Fruit fly (Drosophila melanogaster) whole organism, prepupa: ENCODE measurements around the gene CG8301.
A peak's percentile ranks its signal among the peaks of the same experiment; 100 is the strongest.

Experiments used
- Blimp-1 ChIP-seq: fragments of 200-800 bp; sonication (Bioruptor generic); optimal IDR thresholded peaks from 3 replicates; lab custom pipeline; 2017; ENCODE audit warnings: missing biosample characterization, missing genetic modification characterization, mild to moderate bottlenecking, moderate library complexity, missing genetic modification reagents
- CG10631 ChIP-seq: fragments of 200-800 bp; sonication (Bioruptor generic); optimal IDR thresholded peaks from 2 replicates; lab custom pipeline; 2016; ENCODE audit warnings: missing biosample characterization, missing genetic modification characterization
- CG10669 ChIP-seq: fragments of 200-800 bp; sonication (Bioruptor generic); optimal IDR thresholded peaks from 3 replicates; lab custom pipeline; 2018; ENCODE audit warnings: missing biosample characterization, mild to moderate bottlenecking, missing genetic modification characterization, moderate library complexity
- CG11294 ChIP-seq: fragments of 200-800 bp; sonication (Bioruptor generic); IDR thresholded peaks from 2 replicates; pipeline ENCODE4 v1.3.6; 2022; ENCODE audit warnings: missing biosample characterization, missing genetic modification characterization
- CG11902 ChIP-seq: fragments of 200-800 bp; sonication (Bioruptor generic); optimal IDR thresholded peaks from 3 replicates; lab custom pipeline; 2016; ENCODE audit warnings: missing biosample characterization, missing genetic modification characterization
- CG15336 ChIP-seq: fragments of 200-800 bp; sonication (Bioruptor generic); IDR thresholded peaks from 2 replicates; pipeline ENCODE4 v1.3.6; 2022; ENCODE audit warnings: missing biosample characterization, missing genetic modification characterization
- CG16779 ChIP-seq: fragments of 200-800 bp; sonication (Bioruptor generic); optimal IDR thresholded peaks from 3 replicates; lab custom pipeline; 2017; ENCODE audit warnings: missing biosample characterization, mild to moderate bottlenecking, missing genetic modification characterization
- CG3032 ChIP-seq: fragments of 200-800 bp; optimal IDR thresholded peaks from 2 replicates; lab custom pipeline; 2019; ENCODE audit warnings: missing biosample characterization, mild to moderate bottlenecking, missing genetic modification characterization, moderate library complexity
- CG3919 ChIP-seq: fragments of 200-800 bp; sonication (Bioruptor generic); optimal IDR thresholded peaks from 3 replicates; lab custom pipeline; 2016; ENCODE audit warnings: missing biosample characterization, missing genetic modification characterization
- CG6163 ChIP-seq: fragments of 200-800 bp; sonication (Bioruptor generic); IDR thresholded peaks from 3 replicates; pipeline ENCODE4 v1.3.6; 2022; ENCODE audit warnings: missing biosample characterization, missing genetic modification characterization
- CG6792 ChIP-seq: fragments of 200-800 bp; sonication (Bioruptor generic); optimal IDR thresholded peaks from 3 replicates; lab custom pipeline; 2016; ENCODE audit warnings: missing biosample characterization, missing genetic modification characterization
- CG6854 ChIP-seq: fragments of 200-800 bp; sonication (Bioruptor generic); optimal IDR thresholded peaks from 2 replicates; lab custom pipeline; 2017; ENCODE audit warnings: missing biosample characterization, mild to moderate bottlenecking, missing genetic modification characterization
- CG7368 ChIP-seq: fragments of 200-800 bp; sonication (Bioruptor generic); optimal IDR thresholded peaks from 3 replicates; lab custom pipeline; 2016; ENCODE audit warnings: missing biosample characterization, missing genetic modification characterization
- CG8119 ChIP-seq: fragments of 200-800 bp; sonication (Bioruptor generic); IDR thresholded peaks from 3 replicates; pipeline ENCODE4 v1.3.6; 2022; ENCODE audit warnings: missing biosample characterization, missing genetic modification characterization
- CG8319 ChIP-seq: fragments of 200-800 bp; sonication (Bioruptor generic); optimal IDR thresholded peaks from 3 replicates; lab custom pipeline; 2016; ENCODE audit warnings: missing biosample characterization, missing genetic modification characterization
- CG8632 ChIP-seq: fragments of 200-800 bp; sonication (Bioruptor generic); optimal IDR thresholded peaks from 3 replicates; lab custom pipeline; 2016; ENCODE audit warnings: missing biosample characterization, missing genetic modification characterization
- CG9139 ChIP-seq: fragments of 200-800 bp; sonication (Bioruptor generic); optimal IDR thresholded peaks from 3 replicates; lab custom pipeline; 2017; ENCODE audit warnings: missing biosample characterization, mild to moderate bottlenecking, missing genetic modification characterization
- Eip75B ChIP-seq: fragments of 200-800 bp; sonication (Bioruptor generic); optimal IDR thresholded peaks from 3 replicates; lab custom pipeline; 2016; ENCODE audit warnings: missing biosample characterization, missing genetic modification characterization
- Eip78C ChIP-seq: fragments of 200-800 bp; sonication (Bioruptor generic); peaks from one replicate; lab custom pipeline; 2016; ENCODE audit warnings: missing biosample characterization, missing genetic modification characterization
- Eip93F ChIP-seq: fragments of 200-800 bp; sonication (Bioruptor generic); optimal IDR thresholded peaks from 2 replicates; lab custom pipeline; 2016; ENCODE audit warnings: missing biosample characterization, mild to moderate bottlenecking, missing genetic modification characterization
- Ets21C ChIP-seq: fragments of 200-800 bp; sonication (Bioruptor generic); optimal IDR thresholded peaks from 3 replicates; lab custom pipeline; 2016; ENCODE audit warnings: missing biosample characterization, missing genetic modification characterization
- Hr38 ChIP-seq: sonication (Bioruptor generic); optimal IDR thresholded peaks from 2 replicates; lab custom pipeline; 2016; ENCODE audit warnings: missing biosample characterization, missing genetic modification characterization
- Hr39 ChIP-seq: fragments of 200-800 bp; sonication (Bioruptor generic); optimal IDR thresholded peaks from 2 replicates; lab custom pipeline; 2016; ENCODE audit warnings: missing biosample characterization, missing genetic modification characterization
- Hr4 ChIP-seq: fragments of 200-800 bp; sonication (Bioruptor generic); optimal IDR thresholded peaks from 3 replicates; lab custom pipeline; 2016; ENCODE audit warnings: missing biosample characterization, missing genetic modification characterization
- Lpt ChIP-seq: fragments of 200-800 bp; sonication (Bioruptor generic); optimal IDR thresholded peaks from 3 replicates; lab custom pipeline; 2016; ENCODE audit warnings: missing biosample characterization, missing genetic modification characterization
- OdsH ChIP-seq: fragments of 200-800 bp; sonication (Bioruptor generic); optimal IDR thresholded peaks from 3 replicates; lab custom pipeline; 2016; ENCODE audit warnings: missing biosample characterization, missing genetic modification characterization
- Sox102F ChIP-seq: fragments of 200-800 bp; sonication (Bioruptor generic); optimal IDR thresholded peaks from 2 replicates; lab custom pipeline; 2016; ENCODE audit warnings: missing biosample characterization, mild to moderate bottlenecking, missing genetic modification characterization
- Sox14 ChIP-seq: fragments of 200-800 bp; sonication (Bioruptor generic); optimal IDR thresholded peaks from 3 replicates; lab custom pipeline; 2016; ENCODE audit warnings: missing biosample characterization, missing genetic modification characterization
- acj6 ChIP-seq: fragments of 200-800 bp; sonication (Bioruptor generic); optimal IDR thresholded peaks from 3 replicates; lab custom pipeline; 2016; ENCODE audit warnings: missing biosample characterization, missing genetic modification characterization
- cyc ChIP-seq: fragments of 200-800 bp; sonication (Bioruptor generic); optimal IDR thresholded peaks from 3 replicates; lab custom pipeline; 2016; ENCODE audit warnings: missing biosample characterization, missing genetic modification characterization
- dac ChIP-seq: fragments of 200-800 bp; sonication (Bioruptor generic); optimal IDR thresholded peaks from 2 replicates; lab custom pipeline; 2017; ENCODE audit warnings: missing biosample characterization, mild to moderate bottlenecking, missing genetic modification characterization
- dsx ChIP-seq: fragments of 200-800 bp; optimal IDR thresholded peaks from 3 replicates; lab custom pipeline; 2019; ENCODE audit warnings: missing biosample characterization, mild to moderate bottlenecking, missing genetic modification characterization, moderate library complexity; ENCODE audit not compliant: poor library complexity, severe bottlenecking
- eg ChIP-seq: fragments of 200-800 bp; sonication (Bioruptor generic); IDR thresholded peaks from 3 replicates; pipeline ENCODE4 v1.3.6; 2022; ENCODE audit warnings: missing biosample characterization, missing genetic modification characterization
- esn ChIP-seq: fragments of 200-800 bp; sonication (Bioruptor generic); optimal IDR thresholded peaks from 2 replicates; lab custom pipeline; 2016; ENCODE audit warnings: missing biosample characterization, mild to moderate bottlenecking, missing genetic modification characterization, moderate library complexity
- fd59A ChIP-seq: fragments of 200-800 bp; sonication (Bioruptor generic); optimal IDR thresholded peaks from 2 replicates; lab custom pipeline; 2017; ENCODE audit warnings: missing biosample characterization, mild to moderate bottlenecking, missing genetic modification characterization, missing genetic modification reagents
- fd85E ChIP-seq: fragments of 200-800 bp; sonication (Bioruptor generic); optimal IDR thresholded peaks from 3 replicates; lab custom pipeline; 2016; ENCODE audit warnings: missing biosample characterization, missing genetic modification characterization
- fkh ChIP-seq: fragments of 200-800 bp; sonication (Bioruptor generic); optimal IDR thresholded peaks from 3 replicates; lab custom pipeline; 2017; ENCODE audit warnings: missing biosample characterization, mild to moderate bottlenecking, missing genetic modification characterization, moderate library complexity
- net ChIP-seq: fragments of 200-800 bp; sonication (Bioruptor generic); optimal IDR thresholded peaks from 3 replicates; lab custom pipeline; 2016; ENCODE audit warnings: missing biosample characterization, missing genetic modification characterization
- pdm3 ChIP-seq: fragments of 200-800 bp; sonication (Bioruptor generic); optimal IDR thresholded peaks from 3 replicates; lab custom pipeline; 2016; ENCODE audit warnings: missing biosample characterization, missing genetic modification characterization
- spab ChIP-seq: fragments of 200-800 bp; sonication (Bioruptor generic); optimal IDR thresholded peaks from 2 replicates; lab custom pipeline; 2017; ENCODE audit warnings: missing biosample characterization, mild to moderate bottlenecking, missing genetic modification characterization, missing genetic modification reagents
- ss ChIP-seq, 2 experiments: fragments of 200-800 bp; sonication (Bioruptor generic); optimal IDR thresholded peaks; 2 replicates in 1 of 2; 3 replicates in 1 of 2; lab custom pipeline; 2017 to 2018; ENCODE audit warnings: mild to moderate bottlenecking in 2 of 2, missing biosample characterization in 2 of 2, missing genetic modification characterization in 2 of 2, moderate library complexity in 1 of 2
- svp ChIP-seq: fragments of 200-800 bp; sonication (Bioruptor generic); peaks from one replicate; lab custom pipeline; 2016; ENCODE audit warnings: missing biosample characterization, missing genetic modification characterization
- vri ChIP-seq: fragments of 200-800 bp; sonication (Bioruptor generic); optimal IDR thresholded peaks from 3 replicates; lab custom pipeline; 2016; ENCODE audit warnings: missing biosample characterization, mild to moderate bottlenecking, missing genetic modification characterization

Gene CG8301

DNA sequence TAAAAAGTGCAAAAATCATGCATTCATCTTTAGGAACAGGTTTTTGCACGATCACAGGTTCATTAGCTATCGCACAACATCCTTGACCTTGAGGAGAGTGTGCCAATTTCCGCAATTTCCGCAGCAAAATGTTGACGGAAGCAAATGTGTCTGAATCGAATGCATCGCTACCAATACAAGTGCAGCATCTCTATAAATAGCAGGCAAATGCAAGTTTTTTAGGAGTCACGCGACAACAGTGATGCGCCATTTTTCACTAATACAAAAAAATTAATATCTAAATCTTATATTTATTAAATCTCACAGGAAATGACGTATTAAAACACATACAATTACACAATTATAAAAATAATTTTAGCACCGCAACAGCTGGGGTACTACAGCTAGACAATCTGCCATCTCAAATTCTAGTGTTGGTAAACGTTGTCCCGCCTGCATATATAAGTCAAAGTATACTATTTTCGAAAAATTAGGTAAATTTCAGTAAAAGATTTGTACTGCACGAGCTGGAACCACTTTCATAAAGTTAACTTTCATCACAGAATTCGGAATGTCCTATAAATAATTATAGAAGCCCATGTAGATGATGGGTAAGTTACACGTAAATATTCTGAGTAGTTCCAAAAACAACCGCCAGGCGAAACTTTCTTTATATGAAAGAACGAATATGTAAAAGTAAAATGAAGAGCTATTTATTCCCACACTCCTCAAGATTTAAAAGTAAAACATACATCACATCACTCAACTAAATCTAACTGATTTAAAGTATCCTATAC is 7.1 kb upstream of the CG8301 start, which contains the start of gene CG9399 (continued):
- TF ChIP-seq CG6163 (GFP tag; lab: Robert Waterston, UW) (peak; percentile 99), CG6854 (GFP tag; lab: Kevin White, UChicago) (peak; percentile 87), ss (GFP tag; optimal IDR thresholded peaks at IDR 0.05; lab: Kevin White, UChicago) (peak; percentile 96 to 97), esn (peak; percentile 98), Ets21C (peak; percentile 93), fkh (GFP tag; lab: Kevin White, UChicago) (peak; percentile 58), CG8319 (GFP tag; lab: Kevin White, UChicago) (peak; percentile 95), CG11902 (peak; percentile 93), spab (peak; percentile 91), CG3032 (peak; percentile 97), CG10669 (GFP tag; lab: Kevin White, UChicago) (peak; percentile 95), Eip93F (peak; percentile 98), Hr38 (peak; percentile 72), acj6 (peak; percentile 98), OdsH (GFP tag; lab: Kevin White, UChicago) (peak; percentile 99), CG6792 (GFP tag; lab: Kevin White, UChicago) (peak; percentile 97), Lpt (GFP tag; lab: Kevin White, UChicago) (peak; percentile 96), CG7368 (peak; percentile 94), Eip75B (GFP tag; lab: Kevin White, UChicago) (peak; percentile 96), dsx (GFP tag; lab: Kevin White, UChicago) (peak; percentile 95), dac (GFP tag; lab: Kevin White, UChicago) (peak; percentile 98), fd59A (GFP tag; lab: Kevin White, UChicago) (peak; percentile 92), CG9139 (GFP tag; lab: Kevin White, UChicago) (peak; percentile 91), CG8632 (GFP tag; lab: Kevin White, UChicago) (peak; percentile 97), CG15336 (GFP tag; lab: Robert Waterston, UW) (peak; percentile 97), pdm3 (GFP tag; lab: Kevin White, UChicago) (peak; percentile 98), cyc (peak; percentile 96), Hr4 (GFP tag; lab: Kevin White, UChicago) (peak; percentile 98)

dm6 chr3R:9577382-9578137 is 3.5 kb upstream of the CG8301 start, which contains the start of the genes Kap-alpha3 and Son:
TSS of gene Kap-alpha3 (minus strand) at chr3R:9577733.
TSS of gene Son (plus strand) at chr3R:9578042.
- TF ChIP-seq Lpt (GFP tag; lab: Kevin White, UChicago), result peak; percentile 56
- TF ChIP-seq fd59A (GFP tag; lab: Kevin White, UChicago), result peak; percentile 69
- peak; percentile 91 for TF ChIP-seq Hr39
- peak; percentile 85 for TF ChIP-seq acj6
- peak; percentile 63 for TF ChIP-seq dac (GFP tag; lab: Kevin White, UChicago)
- TF ChIP-seq net (GFP tag; lab: Kevin White, UChicago), result peak; percentile 83
- TF ChIP-seq CG6854 (GFP tag; lab: Kevin White, UChicago), result peak; percentile 92
- TF ChIP-seq CG3919 (GFP tag; lab: Kevin White, UChicago), result peak; percentile 91
- peak; percentile 85 for TF ChIP-seq CG10631
- peak; percentile 90 for TF ChIP-seq Eip75B (GFP tag; lab: Kevin White, UChicago)
- peak; percentile 81 for TF ChIP-seq fkh (GFP tag; lab: Kevin White, UChicago)
- TF ChIP-seq Sox102F (GFP tag; lab: Kevin White, UChicago), result peak; percentile 85
- TF ChIP-seq CG6163 (GFP tag; lab: Robert Waterston, UW), result peak; percentile 85
- 0 out of 2 replicates have a peak, but pooled peaks have one; percentile 21 for TF ChIP-seq CG15336 (GFP tag; lab: Robert Waterston, UW)
- peak; percentile 94 for TF ChIP-seq esn
- TF ChIP-seq vri (GFP tag; lab: Kevin White, UChicago), result peak; percentile 91
- peak; percentile 78 for TF ChIP-seq Hr4 (GFP tag; lab: Kevin White, UChicago)
- peak; percentile 81 for TF ChIP-seq Blimp-1
- peak; percentile 94 for TF ChIP-seq Eip78C (GFP tag; lab: Kevin White, UChicago)
- peak; percentile 91 for TF ChIP-seq cyc
- peak; percentile 75 for TF ChIP-seq CG8319 (GFP tag; lab: Kevin White, UChicago)
- peak; percentile 78 for TF ChIP-seq CG16779
- TF ChIP-seq eg (GFP tag; lab: Robert Waterston, UW), result peak; percentile 84
- TF ChIP-seq Hr38, result peak; percentile 9
- peak; percentile 78 for TF ChIP-seq CG3032
- no peak for TF ChIP-seq Eip93F
- peak; percentile 88 for TF ChIP-seq Sox14 (GFP tag; lab: Kevin White, UChicago)
- TF ChIP-seq CG8119 (GFP tag; lab: Robert Waterston, UW), result 0 out of 3 replicates have a peak, but pooled peaks have one; percentile 41
- TF ChIP-seq CG9139 (GFP tag; lab: Kevin White, UChicago), result peak; percentile 83
- peak; percentile 84 for TF ChIP-seq Ets21C
- TF ChIP-seq svp (GFP tag; lab: Kevin White, UChicago), result no peak
- peak; percentile 75 for TF ChIP-seq CG10669 (GFP tag; lab: Kevin White, UChicago)
- peak; percentile 56; the same call in 1 of the 2 replicates for TF ChIP-seq CG11294 (GFP tag; lab: Robert Waterston, UW)
- TF ChIP-seq CG11902, result peak; percentile 74
- peak; percentile 81 for TF ChIP-seq fd85E (GFP tag; lab: Kevin White, UChicago)
